Worm (Caenorhabditis elegans) whole organism, dauer: ENCODE data around the gene Y116A8C.29.

Experiments used
- unc-62 ChIP-seq: sonication (generic microtip); optimal IDR thresholded peaks from 2 replicates; lab custom pipeline; 2017; ENCODE audit warnings: missing biosample characterization, missing genetic modification reagents, missing genetic modification characterization

Gene Y116A8C.29

ce11 chrIV:17100628-17101338 is 7.0 kb downstream of the Y116A8C.29 start:
- no peak for TF ChIP-seq unc-62 (GFP tag; lab: Kevin White, UChicago)

- no peak for TF ChIP-seq unc-62 (GFP tag; lab: Kevin White, UChicago)
Measured at ce11 chrIV:17103116-17103515, 9.3 kb downstream of the Y116A8C.29 start.

- no peak for TF ChIP-seq unc-62 (GFP tag; lab: Kevin White, UChicago)
Measured at ce11 chrIV:17103615-17104014, 9.8 kb downstream of the Y116A8C.29 start, which contains the start of gene Y116A8C.30. Y116A8C.30 (minus strand) TSS chrIV:17103715.

ce11 chrIV:17104157-17104872 is 10.5 kb downstream of the Y116A8C.29 start:
- no peak for TF ChIP-seq unc-62 (GFP tag; lab: Kevin White, UChicago)

- TF ChIP-seq unc-62 (GFP tag; lab: Kevin White, UChicago): no peak
Measured at ce11 chrIV:17105578-17105977, 11.8 kb downstream of the Y116A8C.29 start.

- no peak for TF ChIP-seq unc-62 (GFP tag; lab: Kevin White, UChicago)
Measured at ce11 chrIV:17108200-17108599, 14.4 kb downstream of the Y116A8C.29 start.

ce11 chrIV:17108805-17109204 is 15.0 kb downstream of the Y116A8C.29 start:
- TF ChIP-seq unc-62 (GFP tag; lab: Kevin White, UChicago): no peak

ce11 chrIV:17109436-17109835 is 15.6 kb downstream of the Y116A8C.29 start:
- TF ChIP-seq unc-62 (GFP tag; lab: Kevin White, UChicago): no peak

- no peak for TF ChIP-seq unc-62 (GFP tag; lab: Kevin White, UChicago)
Measured at ce11 chrIV:17110882-17111281, 17.1 kb downstream of the Y116A8C.29 start, which contains the start of gene sfa-1. sfa-1 (minus strand) TSS chrIV:17110982.

- TF ChIP-seq unc-62 (GFP tag; lab: Kevin White, UChicago): no peak
Measured at ce11 chrIV:17111813-17112212, 18.0 kb downstream of the Y116A8C.29 start, which contains the start of gene Y116A8C.33. Y116A8C.33 (plus strand) TSS chrIV:17112113.

ce11 chrIV:17116345-17116744 is 22.5 kb downstream of the Y116A8C.29 start, which contains the start of gene cyn-13:
cyn-13 (minus strand) TSS chrIV:17116657.
- TF ChIP-seq unc-62 (GFP tag; lab: Kevin White, UChicago): no peak

ce11 chrIV:17116821-17117220 is 23.0 kb downstream of the Y116A8C.29 start:
- no peak for TF ChIP-seq unc-62 (GFP tag; lab: Kevin White, UChicago)

- TF ChIP-seq unc-62 (GFP tag; lab: Kevin White, UChicago): no peak
Measured at ce11 chrIV:17118585-17118984, 24.8 kb downstream of the Y116A8C.29 start, which contains the start of gene uaf-2. uaf-2 (minus strand) TSS chrIV:17118767.

ce11 chrIV:17118987-17119732 is 25.3 kb downstream of the Y116A8C.29 start, which contains the start of gene itsn-1:
itsn-1 (plus strand) TSS chrIV:17119682.
- TF ChIP-seq unc-62 (GFP tag; lab: Kevin White, UChicago): no peak

- TF ChIP-seq unc-62 (GFP tag; lab: Kevin White, UChicago): no peak
Measured at ce11 chrIV:17121058-17121773, 27.4 kb downstream of the Y116A8C.29 start.
